Worm (Caenorhabditis elegans) whole organism, L4 larva: ENCODE measurements around the gene F31B9.4.

Source experiments
- F37D6.2 ChIP-seq: sonication (generic microtip); optimal IDR thresholded peaks from 2 replicates; lab custom pipeline; 2016; ENCODE audit warnings: mild to moderate bottlenecking, missing genetic modification characterization, missing compliant biosample characterization
- F44E2.7 ChIP-seq: fragments of 200-800 bp; sonication (Bioruptor generic); IDR thresholded peaks from 2 replicates; pipeline ENCODE4 v2.1.2; 2022; ENCODE audit warnings: missing genetic modification characterization, missing compliant biosample characterization
- F49E8.2 ChIP-seq: sonication (generic microtip); optimal IDR thresholded peaks from 2 replicates; lab custom pipeline; 2016; ENCODE audit warnings: missing compliant biosample characterization, mild to moderate bottlenecking, missing genetic modification characterization, borderline replicate concordance
- R02D3.7 ChIP-seq: fragments of 150-350 bp; sonication (generic microtip); optimal IDR thresholded peaks from 3 replicates; lab custom pipeline; 2014; ENCODE audit warnings: missing biosample characterization, missing genetic modification characterization
- T20F7.1 ChIP-seq: fragments of 200-800 bp; sonication (Bioruptor generic); optimal IDR thresholded peaks from 2 replicates; lab custom pipeline; 2018; ENCODE audit warnings: mild to moderate bottlenecking, missing genetic modification characterization, missing compliant biosample characterization
- aha-1 ChIP-seq: fragments of 150-350 bp; peaks from one replicate; lab custom pipeline; 2014; ENCODE audit warnings: missing biosample characterization, missing genetic modification characterization
- ama-1 ChIP-seq: fragments of 150-350 bp; optimal IDR thresholded peaks from 2 replicates; lab custom pipeline; 2014; ENCODE audit warnings: inconsistent platforms, mixed read lengths
- ceh-20 ChIP-seq: fragments of 200-800 bp; sonication (Bioruptor generic); IDR thresholded peaks from 2 replicates; pipeline ENCODE4 v1.3.6; 2022; ENCODE audit warnings: missing genetic modification reagents, missing genetic modification characterization, missing compliant biosample characterization
- daf-19 ChIP-seq: fragments of 200-800 bp; sonication (Bioruptor generic); conservative IDR thresholded peaks from 2 replicates; pipeline ENCODE4 v1.3.6; 2022; ENCODE audit warnings: missing genetic modification characterization, missing compliant biosample characterization
- dmd-6 ChIP-seq: fragments of 200-800 bp; sonication (Bioruptor generic); IDR thresholded peaks from 2 replicates; pipeline ENCODE4 v1.3.6; 2022; ENCODE audit warnings: missing genetic modification reagents, missing genetic modification characterization, missing compliant biosample characterization
- dmd-9 ChIP-seq: fragments of 200-800 bp; sonication (Bioruptor generic); IDR thresholded peaks from 2 replicates; pipeline ENCODE4 v1.3.6; 2022; ENCODE audit warnings: missing genetic modification reagents, missing genetic modification characterization, missing compliant biosample characterization
- dpl-1 ChIP-seq: fragments of 150-350 bp; optimal IDR thresholded peaks from 2 replicates; lab custom pipeline; 2014; ENCODE audit warnings: missing biosample characterization, missing genetic modification reagents, missing genetic modification characterization
- dve-1 ChIP-seq: sonication (generic microtip); optimal IDR thresholded peaks from 2 replicates; lab custom pipeline; 2017; ENCODE audit warnings: antibody characterized with exemption, mild to moderate bottlenecking, missing genetic modification characterization, missing compliant biosample characterization; ENCODE audit not compliant: insufficient read depth
- fkh-10 ChIP-seq: fragments of 150-350 bp; optimal IDR thresholded peaks from 2 replicates; lab custom pipeline; 2014; ENCODE audit warnings: missing biosample characterization, missing genetic modification reagents, missing genetic modification characterization
- gei-8 ChIP-seq: fragments of 200-800 bp; sonication (Bioruptor generic); optimal IDR thresholded peaks from 2 replicates; lab custom pipeline; 2018; ENCODE audit warnings: mild to moderate bottlenecking, missing genetic modification characterization, missing compliant biosample characterization
- hif-1 ChIP-seq, 2 experiments: sonication (generic microtip); optimal IDR thresholded peaks; 2 replicates each; lab custom pipeline; 2016 to 2017; ENCODE audit warnings: missing compliant biosample characterization in 2 of 2, missing genetic modification characterization in 2 of 2, missing genetic modification reagents in 2 of 2, missing genotype in 2 of 2, mild to moderate bottlenecking in 1 of 2
- hlh-11 ChIP-seq: fragments of 200-800 bp; sonication (Bioruptor generic); optimal IDR thresholded peaks from 2 replicates; lab custom pipeline; 2018; ENCODE audit warnings: mild to moderate bottlenecking, missing genetic modification characterization, missing compliant biosample characterization
- hlh-30 ChIP-seq: sonication (generic microtip); optimal IDR thresholded peaks from 2 replicates; lab custom pipeline; 2017; ENCODE audit warnings: antibody characterized with exemption, mild to moderate bottlenecking, missing genetic modification characterization, missing compliant biosample characterization; ENCODE audit not compliant: insufficient read depth
- hmg-1.1 ChIP-seq: fragments of 200-800 bp; sonication (Bioruptor generic); IDR thresholded peaks from 2 replicates; pipeline ENCODE4 v1.3.6; 2022; ENCODE audit warnings: missing genetic modification reagents, missing genetic modification characterization, missing compliant biosample characterization
- jun-1 ChIP-seq: fragments of 150-350 bp; optimal IDR thresholded peaks from 2 replicates; lab custom pipeline; 2014; ENCODE audit warnings: missing biosample characterization, missing genetic modification reagents, missing genetic modification characterization
- lin-13 ChIP-seq: fragments of 150-350 bp; optimal IDR thresholded peaks from 2 replicates; lab custom pipeline; 2014; ENCODE audit warnings: missing biosample characterization, missing genetic modification reagents, missing genetic modification characterization
- lin-38 ChIP-seq: fragments of 200-800 bp; sonication (Bioruptor generic); IDR thresholded peaks from 2 replicates; pipeline ENCODE4 v1.3.6; 2022; ENCODE audit warnings: missing genetic modification reagents, missing genetic modification characterization, missing compliant biosample characterization
- lsy-2 ChIP-seq, 2 experiments: fragments of 150-350 bp in 1 of 2; sonication (generic microtip) in 1 of 2; optimal IDR thresholded peaks; 2 replicates each; lab custom pipeline; 2014 to 2017; ENCODE audit warnings: missing biosample characterization in 2 of 2, missing genetic modification characterization in 2 of 2
- madf-5 ChIP-seq, 2 experiments: fragments of 200-800 bp; sonication (Bioruptor generic); IDR thresholded peaks; 2 replicates each; pipeline ENCODE4 v1.3.6; 2022; ENCODE audit warnings: missing compliant biosample characterization in 2 of 2, missing genetic modification characterization in 2 of 2
- mdl-1 ChIP-seq, 2 experiments: fragments of 150-350 bp in 1 of 2; sonication (generic microtip) in 1 of 2; optimal IDR thresholded peaks; 2 replicates each; lab custom pipeline; 2014 to 2017; ENCODE audit warnings: missing biosample characterization in 2 of 2, missing genetic modification characterization in 2 of 2
- mep-1 ChIP-seq: fragments of 150-350 bp; sonication (generic microtip); optimal IDR thresholded peaks from 3 replicates; lab custom pipeline; 2014; ENCODE audit warnings: missing biosample characterization, missing genetic modification characterization
- mes-2 ChIP-seq: sonication (generic microtip); optimal IDR thresholded peaks from 2 replicates; lab custom pipeline; 2016; ENCODE audit warnings: missing genotype, mild to moderate bottlenecking, missing genetic modification characterization, missing compliant biosample characterization; ENCODE audit not compliant: poor library complexity, severe bottlenecking
- mxl-3 ChIP-seq: fragments of 200-800 bp; sonication (Bioruptor generic); optimal IDR thresholded peaks from 2 replicates; lab custom pipeline; 2018; ENCODE audit warnings: mild to moderate bottlenecking, missing genetic modification characterization, missing compliant biosample characterization
- nhr-10 ChIP-seq: fragments of 150-350 bp; optimal IDR thresholded peaks from 2 replicates; lab custom pipeline; 2014; ENCODE audit warnings: missing biosample characterization, missing genetic modification characterization
- nhr-102 ChIP-seq: sonication (generic microtip); optimal IDR thresholded peaks from 2 replicates; lab custom pipeline; 2016; ENCODE audit warnings: mild to moderate bottlenecking, missing genetic modification characterization, moderate library complexity, missing compliant biosample characterization
- nhr-111 ChIP-seq: fragments of 200-800 bp; sonication (Bioruptor generic); optimal IDR thresholded peaks from 2 replicates; lab custom pipeline; 2018; ENCODE audit warnings: mild to moderate bottlenecking, missing genetic modification characterization, missing compliant biosample characterization
- nhr-237 ChIP-seq: sonication (generic microtip); optimal IDR thresholded peaks from 2 replicates; lab custom pipeline; 2017; ENCODE audit warnings: missing biosample characterization, missing genetic modification characterization
- nhr-28 ChIP-seq: fragments of 150-350 bp; optimal IDR thresholded peaks from 2 replicates; lab custom pipeline; 2014; ENCODE audit warnings: missing biosample characterization, missing genetic modification characterization
- nhr-48 ChIP-seq: sonication (generic microtip); optimal IDR thresholded peaks from 2 replicates; lab custom pipeline; 2016; ENCODE audit warnings: mild to moderate bottlenecking, missing genetic modification characterization, missing compliant biosample characterization
- nhr-6 ChIP-seq: fragments of 150-350 bp; optimal IDR thresholded peaks from 2 replicates; lab custom pipeline; 2014; ENCODE audit warnings: missing biosample characterization, missing genetic modification characterization
- nhr-77 ChIP-seq: fragments of 150-350 bp; optimal IDR thresholded peaks from 2 replicates; lab custom pipeline; 2014; ENCODE audit warnings: missing biosample characterization, missing genetic modification characterization
- pha-4 ChIP-seq, 2 experiments: fragments of 150-350 bp in 1 of 2; fragments of 200-800 bp in 1 of 2; sonication (Bioruptor generic) in 1 of 2; IDR thresholded peaks in 1 of 2; optimal IDR thresholded peaks in 1 of 2; 2 replicates each; pipeline versions ENCODE4 v1.3.6 to Lab custom; 2014 to 2022; ENCODE audit warnings: missing genetic modification characterization in 2 of 2, missing genetic modification reagents in 2 of 2, missing biosample characterization in 1 of 2, missing compliant biosample characterization in 1 of 2
- pqm-1 ChIP-seq: sonication (generic microtip); optimal IDR thresholded peaks from 2 replicates; lab custom pipeline; 2017; ENCODE audit warnings: missing biosample characterization, missing genetic modification characterization
- rbr-2 ChIP-seq: sonication (generic microtip); optimal IDR thresholded peaks from 2 replicates; lab custom pipeline; 2016; ENCODE audit warnings: missing genotype, missing genetic modification characterization, missing compliant biosample characterization
- saeg-2 ChIP-seq: fragments of 200-800 bp; sonication (Bioruptor generic); IDR thresholded peaks from 2 replicates; pipeline ENCODE4 v1.3.6; 2022; ENCODE audit warnings: missing genetic modification reagents, missing genetic modification characterization, missing compliant biosample characterization
- set-16 ChIP-seq: fragments of 200-800 bp; sonication (Bioruptor generic); IDR thresholded peaks from 2 replicates; pipeline ENCODE4 v1.3.6; 2022; ENCODE audit warnings: missing genetic modification reagents, missing genetic modification characterization, missing compliant biosample characterization
- snpc-4 ChIP-seq: fragments of 150-350 bp; optimal IDR thresholded peaks from 2 replicates; lab custom pipeline; 2014; ENCODE audit warnings: missing biosample characterization, missing genetic modification characterization
- spr-1 ChIP-seq: sonication (generic microtip); optimal IDR thresholded peaks from 2 replicates; lab custom pipeline; 2016; ENCODE audit warnings: mild to moderate bottlenecking, missing genetic modification characterization, missing compliant biosample characterization
- unc-130 ChIP-seq: sonication (generic microtip); optimal IDR thresholded peaks from 2 replicates; lab custom pipeline; 2016; ENCODE audit warnings: missing genetic modification reagents, missing genetic modification characterization, missing compliant biosample characterization
- vab-7 ChIP-seq: fragments of 200-800 bp; sonication (Bioruptor generic); IDR thresholded peaks from 2 replicates; pipeline ENCODE4 v1.3.6; 2022; ENCODE audit warnings: missing genetic modification reagents, missing genetic modification characterization, missing compliant biosample characterization
- zip-2 ChIP-seq: fragments of 150-350 bp; optimal IDR thresholded peaks from 2 replicates; lab custom pipeline; 2014; ENCODE audit warnings: missing biosample characterization, missing genetic modification characterization

F31B9.4 gene

DNA sequence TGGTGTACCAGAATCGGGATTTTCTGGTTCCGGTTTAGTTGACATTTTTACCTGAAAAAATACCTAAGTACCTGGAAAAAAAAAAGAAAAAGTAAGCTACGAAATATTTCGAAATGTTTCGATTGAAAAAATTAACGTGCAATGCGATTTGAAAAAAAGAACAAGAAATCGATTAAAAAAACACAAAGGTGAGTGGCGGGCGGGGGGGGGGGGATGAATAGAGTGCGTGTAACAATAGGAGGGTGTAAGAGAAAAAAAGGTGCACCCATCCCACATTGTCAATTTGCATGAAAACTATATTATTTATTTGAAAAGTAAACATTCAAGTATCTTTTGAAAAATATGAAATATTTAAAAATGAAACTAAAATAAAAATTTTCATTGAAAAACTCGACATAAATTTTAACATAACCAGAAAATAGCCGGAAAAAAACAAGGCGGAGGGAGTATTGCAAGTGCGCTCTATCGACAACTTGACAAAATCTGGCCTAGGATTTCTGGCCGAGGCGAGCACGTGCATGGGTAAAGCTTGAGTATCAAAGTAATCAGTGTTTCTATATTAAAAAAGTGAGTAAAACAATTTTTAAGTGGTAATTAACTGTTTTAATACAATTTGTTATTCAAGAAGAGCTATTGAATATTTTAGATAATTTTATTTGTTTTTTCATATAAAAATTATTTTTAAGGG is 50.9 kb downstream of the F31B9.4 start, which contains the start of the genes csb-1 and F53H4.4:
csb-1 (minus strand) TSS at position 51 of the 688 bp plus-strand sequence.
F53H4.4 (plus strand) TSS at position 520 of the 688 bp plus-strand sequence.
- TF ChIP-seq jun-1 (tag; lab: Kevin White, UChicago) (no peak), rbr-2 (peak; percentile 57), nhr-111 (no peak), ceh-20 (GFP tag; lab: Robert Waterston, UW) (peak; percentile 31; the same call in 1 of the 2 replicates), nhr-48 (tag; lab: Kevin White, UChicago) (peak; percentile 10), daf-19 (no peak), nhr-102 (tag; lab: Kevin White, UChicago) (peak; percentile 37), snpc-4 (tag; lab: Kevin White, UChicago) (peak; percentile 37), hif-1 (tag; optimal IDR thresholded peaks at IDR 0.05; lab: Kevin White, UChicago) (peak in 1 of 2 experiments; percentile 79), unc-130 (GFP tag; lab: Kevin White, UChicago) (no peak), T20F7.1 (GFP tag; lab: Kevin White, UChicago) (peak; percentile 85), lin-38 (GFP tag; lab: Robert Waterston, UW) (peak; percentile 96), hlh-11 (peak; percentile 73), ama-1 (lab: Kevin White, UChicago) (no peak), lin-13 (GFP tag; lab: Kevin White, UChicago) (peak; percentile 65), dpl-1 (peak; percentile 71), nhr-6 (tag; lab: Kevin White, UChicago) (peak; percentile 59), pha-4 (GFP tag; IDR thresholded peaks at IDR 0.05; lab: Robert Waterston, UW) (no peak), pha-4 (tag; optimal IDR thresholded peaks at IDR 0.05; lab: Kevin White, UChicago) (peak; percentile 48), nhr-77 (peak; percentile 85), spr-1 (tag; lab: Kevin White, UChicago) (peak; percentile 10), dmd-6 (GFP tag; lab: Robert Waterston, UW) (peak; percentile 58; the same call in 1 of the 2 replicates), R02D3.7 (no peak), aha-1 (tag; lab: Kevin White, UChicago) (peak; percentile 89), fkh-10 (no peak), nhr-237 (no peak), gei-8 (GFP tag; lab: Kevin White, UChicago) (no peak), mes-2 (tag; lab: Kevin White, UChicago) (peak; percentile 91), nhr-28 (tag; lab: Kevin White, UChicago) (peak; percentile 71), zip-2 (tag; lab: Kevin White, UChicago) (no peak), F44E2.7 (GFP tag; lab: Robert Waterston, UW) (no peak), hmg-1.1 (GFP tag; lab: Robert Waterston, UW) (peak; percentile 41; the same call in 1 of the 2 replicates), set-16 (GFP tag; lab: Robert Waterston, UW) (no peak), mep-1 (tag; lab: Kevin White, UChicago) (peak; percentile 91), lsy-2 (tag; optimal IDR thresholded peaks at IDR 0.05; lab: Kevin White, UChicago) (peak in 1 of 2 experiments; percentile 91), mxl-3 (GFP tag; lab: Kevin White, UChicago) (peak; percentile 96), saeg-2 (GFP tag; lab: Robert Waterston, UW) (no peak), mdl-1 (tag; optimal IDR thresholded peaks at IDR 0.05; lab: Kevin White, UChicago) (peak; percentile 85 to 99), hlh-30 (peak; percentile 98), dmd-9 (GFP tag; lab: Robert Waterston, UW) (0 out of 2 replicates have a peak, but pooled peaks have one; percentile 28), pqm-1 (tag; lab: Kevin White, UChicago) (peak; percentile 50), nhr-10 (tag; lab: Kevin White, UChicago) (no peak), F37D6.2 (tag; lab: Kevin White, UChicago) (peak; percentile 28), F49E8.2 (tag; lab: Kevin White, UChicago) (no peak), vab-7 (GFP tag; lab: Robert Waterston, UW) (peak; percentile 15; the same call in 1 of the 2 replicates), dve-1 (tag; lab: Kevin White, UChicago) (peak; percentile 87), madf-5 (GFP tag; IDR thresholded peaks at IDR 0.05; lab: Robert Waterston, UW) (no peak)
